Fruit fly (Drosophila melanogaster) whole organism, embryonic: ENCODE data around the gene CG8312.

Experiments
- Adf1 ChIP-seq: fragments of 200-800 bp; sonication (Bioruptor generic); IDR thresholded peaks from 2 replicates; pipeline ENCODE4 v1.3.6; 2022; ENCODE audit warnings: missing biosample characterization, missing genetic modification characterization
- CG10274 ChIP-seq: fragments of 200-800 bp; sonication (Bioruptor generic); optimal IDR thresholded peaks from 3 replicates; lab custom pipeline; 2017; ENCODE audit warnings: missing biosample characterization, mild to moderate bottlenecking, missing genetic modification characterization
- CG11504 ChIP-seq: fragments of 200-800 bp; sonication (Bioruptor generic); optimal IDR thresholded peaks from 3 replicates; lab custom pipeline; 2019; ENCODE audit warnings: missing biosample characterization, mild to moderate bottlenecking, missing genetic modification characterization, moderate library complexity
- CG11696 ChIP-seq: fragments of 200-800 bp; sonication (Bioruptor generic); IDR thresholded peaks from 2 replicates; pipeline ENCODE4 v1.3.6; 2022; ENCODE audit warnings: missing biosample characterization, missing genetic modification characterization
- CG12659 ChIP-seq: fragments of 200-800 bp; sonication (Bioruptor generic); optimal IDR thresholded peaks from 3 replicates; lab custom pipeline; 2017; ENCODE audit warnings: mild to moderate bottlenecking, missing biosample characterization, missing genetic modification reagents, missing genetic modification characterization
- CG12744 ChIP-seq: fragments of 200-800 bp; sonication (Bioruptor generic); optimal IDR thresholded peaks from 2 replicates; lab custom pipeline; 2016; ENCODE audit warnings: missing biosample characterization, missing genetic modification characterization
- CG15514 ChIP-seq: fragments of 200-800 bp; sonication (Bioruptor generic); optimal IDR thresholded peaks from 3 replicates; lab custom pipeline; 2017; ENCODE audit warnings: missing biosample characterization, missing genetic modification characterization, mild to moderate bottlenecking, moderate library complexity, missing genetic modification reagents
- CG18476 ChIP-seq: fragments of 200-800 bp; sonication (Bioruptor generic); optimal IDR thresholded peaks from 2 replicates; lab custom pipeline; 2016; ENCODE audit warnings: missing biosample characterization, mild to moderate bottlenecking, missing genetic modification characterization
- CG2199 ChIP-seq: fragments of 200-800 bp; sonication (Bioruptor generic); IDR thresholded peaks from 3 replicates; pipeline ENCODE4 v1.3.6; 2022; ENCODE audit warnings: missing biosample characterization, missing genetic modification characterization
- CG2678 ChIP-seq: fragments of 200-800 bp; sonication (Bioruptor generic); optimal IDR thresholded peaks from 3 replicates; lab custom pipeline; 2019; ENCODE audit warnings: missing biosample characterization, mild to moderate bottlenecking, missing genetic modification characterization, moderate library complexity
- CG30020 ChIP-seq: fragments of 200-800 bp; optimal IDR thresholded peaks from 2 replicates; lab custom pipeline; 2019; ENCODE audit warnings: missing biosample characterization, mild to moderate bottlenecking, missing genetic modification characterization, moderate library complexity
- CG3065 ChIP-seq: fragments of 200-800 bp; sonication (Bioruptor generic); optimal IDR thresholded peaks from 2 replicates; lab custom pipeline; 2016; ENCODE audit warnings: missing biosample characterization, missing genetic modification characterization
- CG4282 ChIP-seq: fragments of 200-800 bp; sonication (Bioruptor generic); optimal IDR thresholded peaks from 2 replicates; lab custom pipeline; 2016; ENCODE audit warnings: missing biosample characterization, missing genetic modification characterization
- CG4707 ChIP-seq: fragments of 200-800 bp; sonication (Bioruptor generic); optimal IDR thresholded peaks from 2 replicates; lab custom pipeline; 2018; ENCODE audit warnings: missing biosample characterization, mild to moderate bottlenecking, missing genetic modification characterization, moderate library complexity
- CG6254 ChIP-seq: fragments of 200-800 bp; sonication (Bioruptor generic); optimal IDR thresholded peaks from 3 replicates; lab custom pipeline; 2017; ENCODE audit warnings: mild to moderate bottlenecking, missing biosample characterization, missing genetic modification reagents, missing genetic modification characterization
- CG6654 ChIP-seq: fragments of 200-800 bp; sonication (Bioruptor generic); optimal IDR thresholded peaks from 2 replicates; lab custom pipeline; 2017; ENCODE audit warnings: missing biosample characterization, mild to moderate bottlenecking, missing genetic modification characterization
- CG8359 ChIP-seq: fragments of 200-800 bp; sonication (Bioruptor generic); optimal IDR thresholded peaks from 2 replicates; lab custom pipeline; 2017; ENCODE audit warnings: missing biosample characterization, mild to moderate bottlenecking, missing genetic modification characterization, borderline replicate concordance
- CG9215 ChIP-seq: fragments of 200-800 bp; sonication (Bioruptor generic); IDR thresholded peaks from 2 replicates; pipeline ENCODE4 v1.3.6; 2022; ENCODE audit warnings: missing biosample characterization, missing genetic modification characterization
- CoRest ChIP-seq: fragments of 200-800 bp; sonication (Bioruptor generic); optimal IDR thresholded peaks from 3 replicates; lab custom pipeline; 2018; ENCODE audit warnings: missing biosample characterization, mild to moderate bottlenecking, missing genetic modification characterization, moderate library complexity
- Dek ChIP-seq: fragments of 200-800 bp; sonication (Bioruptor generic); optimal IDR thresholded peaks from 3 replicates; lab custom pipeline; 2019; ENCODE audit warnings: missing biosample characterization, mild to moderate bottlenecking, missing genetic modification characterization, moderate library complexity
- Dip2 ChIP-seq: fragments of 200-800 bp; sonication (Bioruptor generic); IDR thresholded peaks from 2 replicates; pipeline ENCODE4 v1.3.6; 2022; ENCODE audit warnings: missing biosample characterization, missing genetic modification characterization
- Dip3 ChIP-seq: fragments of 200-800 bp; sonication (Bioruptor generic); optimal IDR thresholded peaks from 3 replicates; lab custom pipeline; 2016; ENCODE audit warnings: missing biosample characterization, missing genetic modification characterization
- Ets65A ChIP-seq: fragments of 200-800 bp; sonication (Bioruptor generic); peaks from one replicate; lab custom pipeline; 2016; ENCODE audit warnings: missing biosample characterization, missing genetic modification characterization
- Fer2 ChIP-seq: fragments of 200-800 bp; sonication (Bioruptor generic); optimal IDR thresholded peaks from 2 replicates; lab custom pipeline; 2018; ENCODE audit warnings: missing biosample characterization, mild to moderate bottlenecking, missing genetic modification characterization, moderate library complexity
- MBD-R2 ChIP-seq: fragments of 200-800 bp; sonication (Bioruptor generic); IDR thresholded peaks from 2 replicates; pipeline ENCODE4 v1.3.6; 2022; ENCODE audit warnings: missing biosample characterization, missing genetic modification characterization
- Med ChIP-seq: fragments of 200-800 bp; sonication (Bioruptor generic); peaks from one replicate; lab custom pipeline; 2016; ENCODE audit warnings: missing biosample characterization, missing genetic modification characterization, mild to moderate bottlenecking, inconsistent platforms, moderate library complexity
- Nf-YA ChIP-seq: fragments of 200-800 bp; sonication (Bioruptor generic); IDR thresholded peaks from 2 replicates; pipeline ENCODE4 v1.3.6; 2022; ENCODE audit warnings: missing biosample characterization, missing genetic modification characterization
- Ptx1 ChIP-seq: fragments of 200-800 bp; sonication (Bioruptor generic); IDR thresholded peaks from 2 replicates; pipeline ENCODE4 v1.3.6; 2022; ENCODE audit warnings: missing biosample characterization, missing genetic modification characterization
- Sox102F ChIP-seq: fragments of 200-800 bp; sonication (Bioruptor generic); optimal IDR thresholded peaks from 2 replicates; lab custom pipeline; 2018; ENCODE audit warnings: missing biosample characterization, mild to moderate bottlenecking, missing genetic modification characterization, moderate library complexity
- Xbp1 ChIP-seq: fragments of 200-800 bp; sonication (Bioruptor generic); optimal IDR thresholded peaks from 3 replicates; lab custom pipeline; 2016; ENCODE audit warnings: missing biosample characterization, mild to moderate bottlenecking, missing genetic modification characterization
- ap ChIP-seq: fragments of 200-800 bp; sonication (Bioruptor generic); IDR thresholded peaks from 2 replicates; pipeline ENCODE4 v1.3.6; 2022; ENCODE audit warnings: missing biosample characterization, missing genetic modification characterization
- crc ChIP-seq: fragments of 200-800 bp; sonication (Bioruptor generic); optimal IDR thresholded peaks from 2 replicates; lab custom pipeline; 2016; ENCODE audit warnings: missing biosample characterization, missing genetic modification characterization
- emc ChIP-seq: fragments of 200-800 bp; sonication (Bioruptor generic); optimal IDR thresholded peaks from 2 replicates; lab custom pipeline; 2016; ENCODE audit warnings: missing biosample characterization, missing genetic modification characterization
- gfzf ChIP-seq: fragments of 200-800 bp; sonication (Bioruptor generic); optimal IDR thresholded peaks from 2 replicates; lab custom pipeline; 2016; ENCODE audit warnings: missing biosample characterization, mild to moderate bottlenecking, missing genetic modification characterization, moderate library complexity
- gsb ChIP-seq: fragments of 200-800 bp; sonication (Bioruptor generic); IDR thresholded peaks from 2 replicates; pipeline ENCODE4 v1.3.6; 2022; ENCODE audit warnings: missing biosample characterization, missing genetic modification characterization
- hb ChIP-seq: fragments of 200-800 bp; sonication (Bioruptor generic); IDR thresholded peaks from 3 replicates; pipeline ENCODE4 v1.3.6; 2022; ENCODE audit warnings: missing biosample characterization, missing genetic modification characterization; ENCODE audit not compliant: partially characterized antibody
- klu ChIP-seq: fragments of 200-800 bp; sonication (Bioruptor generic); IDR thresholded peaks from 2 replicates; pipeline ENCODE4 v1.3.6; 2022; ENCODE audit warnings: missing biosample characterization, missing genetic modification characterization
- kni ChIP-seq: fragments of 200-800 bp; sonication (Bioruptor generic); optimal IDR thresholded peaks from 3 replicates; lab custom pipeline; 2017; ENCODE audit warnings: mild to moderate bottlenecking, missing biosample characterization, missing genetic modification reagents, missing genetic modification characterization
- odd ChIP-seq: fragments of 200-800 bp; sonication (Bioruptor generic); optimal IDR thresholded peaks from 2 replicates; lab custom pipeline; 2017; ENCODE audit warnings: missing biosample characterization, mild to moderate bottlenecking, missing genetic modification characterization
- org-1 ChIP-seq: fragments of 200-800 bp; sonication (Bioruptor generic); optimal IDR thresholded peaks from 2 replicates; lab custom pipeline; 2017; ENCODE audit warnings: missing biosample characterization, missing genetic modification characterization
- p53 ChIP-seq: fragments of 200-800 bp; sonication (Bioruptor generic); optimal IDR thresholded peaks from 2 replicates; lab custom pipeline; 2016; ENCODE audit warnings: missing biosample characterization, missing genetic modification characterization
- run ChIP-seq: fragments of 200-800 bp; sonication (Bioruptor generic); optimal IDR thresholded peaks from 3 replicates; lab custom pipeline; 2018; ENCODE audit warnings: missing biosample characterization, mild to moderate bottlenecking, missing genetic modification characterization
- sima ChIP-seq: fragments of 200-800 bp; sonication (Bioruptor generic); optimal IDR thresholded peaks from 2 replicates; lab custom pipeline; 2016; ENCODE audit warnings: missing biosample characterization, missing genetic modification characterization
- sr ChIP-seq: fragments of 200-800 bp; sonication (Bioruptor generic); IDR thresholded peaks from 3 replicates; pipeline ENCODE4 v1.3.6; 2022; ENCODE audit warnings: missing biosample characterization, missing genetic modification characterization
- tna ChIP-seq: fragments of 200-800 bp; sonication (Bioruptor generic); IDR thresholded peaks from 2 replicates; pipeline ENCODE4 v1.3.6; 2022; ENCODE audit warnings: missing biosample characterization, missing genetic modification characterization; ENCODE audit not compliant: partially characterized antibody
- trem ChIP-seq: fragments of 200-800 bp; optimal IDR thresholded peaks from 3 replicates; lab custom pipeline; 2019; ENCODE audit warnings: missing biosample characterization, mild to moderate bottlenecking, missing genetic modification characterization, moderate library complexity
- tup ChIP-seq: fragments of 200-800 bp; sonication (Bioruptor generic); optimal IDR thresholded peaks from 2 replicates; lab custom pipeline; 2016; ENCODE audit warnings: missing biosample characterization, mild to moderate bottlenecking, missing genetic modification characterization, moderate library complexity
- unc-4 ChIP-seq: fragments of 200-800 bp; sonication (Bioruptor generic); IDR thresholded peaks from 2 replicates; pipeline ENCODE4 v1.3.6; 2022; ENCODE audit warnings: missing biosample characterization, missing genetic modification characterization; ENCODE audit not compliant: partially characterized antibody
- vvl ChIP-seq: fragments of 200-800 bp; sonication (Bioruptor generic); IDR thresholded peaks from 2 replicates; pipeline ENCODE4 v1.3.6; 2022; ENCODE audit warnings: missing biosample characterization, missing genetic modification characterization
- wek ChIP-seq: fragments of 200-800 bp; sonication (Bioruptor generic); optimal IDR thresholded peaks from 3 replicates; lab custom pipeline; 2018; ENCODE audit warnings: missing biosample characterization, mild to moderate bottlenecking, missing genetic modification characterization, moderate library complexity
- zen2 ChIP-seq: fragments of 200-800 bp; sonication (Bioruptor generic); IDR thresholded peaks from 3 replicates; pipeline ENCODE4 v1.3.6; 2022; ENCODE audit warnings: missing biosample characterization, missing genetic modification characterization; ENCODE audit not compliant: partially characterized antibody

Gene CG8312

dm6 chr3R:9600558-9600959, 9.4 kb downstream of the CG8312 start (continued):
- TF ChIP-seq wek (peak; percentile 31), org-1 (no peak), unc-4 (GFP tag; lab: Robert Waterston, UW) (no peak), Nf-YA (GFP tag; lab: Robert Waterston, UW) (no peak), gsb (GFP tag; lab: Robert Waterston, UW) (no peak), Dip2 (no peak), CG4707 (GFP tag; lab: Kevin White, UChicago) (peak; percentile 18), Adf1 (no peak), CG11696 (no peak), CG6654 (no peak), klu (GFP tag; lab: Robert Waterston, UW) (no peak), crc (GFP tag; lab: Kevin White, UChicago) (no peak), run (tag; lab: Kevin White, UChicago) (no peak), vvl (GFP tag; lab: Robert Waterston, UW) (no peak), Ets65A (GFP tag; lab: Kevin White, UChicago) (peak; percentile 88), gfzf (GFP tag; lab: Kevin White, UChicago) (no peak), zen2 (GFP tag; lab: Robert Waterston, UW) (no peak), Dek (tag; lab: Kevin White, UChicago) (no peak), Sox102F (GFP tag; lab: Kevin White, UChicago) (peak; percentile 23), hb (no peak), sr (GFP tag; lab: Robert Waterston, UW) (no peak), CG10274 (GFP tag; lab: Kevin White, UChicago) (peak; percentile 13), CG2199 (GFP tag; lab: Robert Waterston, UW) (no peak), CG15514 (GFP tag; lab: Kevin White, UChicago) (peak; percentile 53), CG3065 (GFP tag; lab: Kevin White, UChicago) (no peak), Xbp1 (GFP tag; lab: Kevin White, UChicago) (no peak), MBD-R2 (GFP tag; lab: Robert Waterston, UW) (peak; percentile 11; the same call in 1 of the 2 replicates), CG12744 (GFP tag; lab: Kevin White, UChicago) (no peak), CG12659 (GFP tag; lab: Kevin White, UChicago) (peak; percentile 42), CG8359 (GFP tag; lab: Kevin White, UChicago) (peak; percentile 20), CG9215 (GFP tag; lab: Robert Waterston, UW) (peak; percentile 53), CG18476 (no peak), Dip3 (GFP tag; lab: Kevin White, UChicago) (no peak), Ptx1 (GFP tag; lab: Robert Waterston, UW) (peak; percentile 13; the same call in 1 of the 2 replicates), CG4282 (GFP tag; lab: Kevin White, UChicago) (no peak), emc (GFP tag; lab: Kevin White, UChicago) (no peak), tna (GFP tag; lab: Robert Waterston, UW) (no peak), ap (no peak), Fer2 (tag; lab: Kevin White, UChicago) (peak; percentile 23), CG6254 (GFP tag; lab: Kevin White, UChicago) (no peak), Med (GFP tag; lab: Kevin White, UChicago) (peak; percentile 86), CG30020 (no peak), CG11504 (tag; lab: Kevin White, UChicago) (peak; percentile 66), CoRest (tag; lab: Kevin White, UChicago) (peak; percentile 50), odd (GFP tag; lab: Kevin White, UChicago) (peak; percentile 9), trem (peak; percentile 4), sima (GFP tag; lab: Kevin White, UChicago) (no peak), p53 (no peak), tup (GFP tag; lab: Kevin White, UChicago) (no peak), CG2678 (peak; percentile 86), kni (no peak)
